Worm (Caenorhabditis elegans) whole organism, late embryonic: ENCODE measurements around the gene T11G6.4.

Experiments
- ceh-22 ChIP-seq: sonication (generic microtip); optimal IDR thresholded peaks from 2 replicates; lab custom pipeline; 2017; ENCODE audit warnings: missing biosample characterization, missing genetic modification characterization
- ceh-30 ChIP-seq: fragments of 150-350 bp; optimal IDR thresholded peaks from 2 replicates; lab custom pipeline; 2014; ENCODE audit warnings: missing biosample characterization, missing genetic modification characterization
- ceh-31 ChIP-seq: sonication (generic microtip); optimal IDR thresholded peaks from 2 replicates; lab custom pipeline; 2016; ENCODE audit warnings: missing genetic modification characterization, missing compliant biosample characterization
- ceh-34 ChIP-seq: sonication (generic microtip); optimal IDR thresholded peaks from 2 replicates; lab custom pipeline; 2016; ENCODE audit warnings: mild to moderate bottlenecking, missing genetic modification characterization, missing compliant biosample characterization
- dmd-4 ChIP-seq: sonication (generic microtip); optimal IDR thresholded peaks from 2 replicates; lab custom pipeline; 2016; ENCODE audit warnings: borderline replicate concordance, missing genetic modification characterization, missing compliant biosample characterization
- fkh-10 ChIP-seq: fragments of 150-350 bp; optimal IDR thresholded peaks from 2 replicates; lab custom pipeline; 2014; ENCODE audit warnings: missing biosample characterization, missing genetic modification reagents, missing genetic modification characterization
- hlh-6 ChIP-seq: sonication (generic microtip); optimal IDR thresholded peaks from 2 replicates; lab custom pipeline; 2016; ENCODE audit warnings: missing genotype, missing genetic modification characterization, missing compliant biosample characterization
- lin-11 ChIP-seq: fragments of 200-800 bp; sonication (Bioruptor generic); optimal IDR thresholded peaks from 2 replicates; lab custom pipeline; 2018; ENCODE audit warnings: mild to moderate bottlenecking, missing genetic modification characterization, missing compliant biosample characterization
- mec-3 ChIP-seq: sonication (generic microtip); optimal IDR thresholded peaks from 2 replicates; lab custom pipeline; 2016; ENCODE audit warnings: borderline replicate concordance, missing genetic modification characterization, missing compliant biosample characterization
- nhr-11 ChIP-seq: fragments of 150-350 bp; optimal IDR thresholded peaks from 2 replicates; lab custom pipeline; 2014; ENCODE audit warnings: missing biosample characterization, missing genetic modification characterization
- pqm-1 ChIP-seq: sonication (generic microtip); optimal IDR thresholded peaks from 2 replicates; lab custom pipeline; 2016; ENCODE audit warnings: missing genetic modification characterization, missing compliant biosample characterization

ce11 chrIV:10826029-10826428, 25.7 kb downstream of the T11G6.4 start:
- TF ChIP-seq pqm-1, result no peak
- no peak for TF ChIP-seq nhr-11 (tag; lab: Kevin White, UChicago)
- no peak for TF ChIP-seq dmd-4 (tag; lab: Kevin White, UChicago)
- no peak for TF ChIP-seq ceh-30 (tag; lab: Kevin White, UChicago)
- no peak for TF ChIP-seq fkh-10 (GFP tag; lab: Kevin White, UChicago)
- no peak for TF ChIP-seq lin-11 (tag; lab: Kevin White, UChicago)
- TF ChIP-seq ceh-22 (tag; lab: Kevin White, UChicago), result no peak
- no peak for TF ChIP-seq hlh-6 (tag; lab: Kevin White, UChicago)
- no peak for TF ChIP-seq ceh-34 (tag; lab: Kevin White, UChicago)
- TF ChIP-seq mec-3, result no peak
- TF ChIP-seq ceh-31, result no peak
